Worm (Caenorhabditis elegans): ENCODE data around the gene msrp-3.

- TF ChIP-seq tbx-11 (GFP tag; IDR thresholded peaks at IDR 0.05) (no peak), ama-1 (optimal IDR thresholded peaks at IDR 0.05) (no peak), aly-1 (tag; optimal IDR thresholded peaks at IDR 0.05) (no peak), hmbx-1 (tag; optimal IDR thresholded peaks at IDR 0.05) (no peak), sea-1 (GFP tag; conservative IDR thresholded peaks at IDR 0.05) (no peak), ceh-13 (GFP tag; optimal IDR thresholded peaks at IDR 0.05) (no peak), ceh-36 (tag; optimal IDR thresholded peaks at IDR 0.05) (no peak), tbx-37 (GFP tag; conservative IDR thresholded peaks at IDR 0.05) (no peak), ets-7 (tag; optimal IDR thresholded peaks at IDR 0.05) (no peak), flt-1 (GFP tag; IDR thresholded peaks at IDR 0.05) (no peak), tra-4 (tag; optimal IDR thresholded peaks at IDR 0.05) (no peak), B0310.2 (tag; optimal IDR thresholded peaks at IDR 0.05) (no peak), hnd-1 (tag; optimal IDR thresholded peaks at IDR 0.05) (no peak)
Observed at ce11 chrII:825521-825920, 10.9 kb upstream of the msrp-3 start, which contains the start of gene F28A10.1.

All from whole organism, early embryonic.